Fruit fly (Drosophila melanogaster) whole organism, embryonic: ENCODE measurements around the gene Ifrd1.

Source experiments
- Atf-2 ChIP-seq: fragments of 200-800 bp; sonication (Bioruptor generic); optimal IDR thresholded peaks from 2 replicates; lab custom pipeline; 2016; ENCODE audit warnings: missing biosample characterization, missing genetic modification characterization
- CG10267 ChIP-seq: fragments of 200-800 bp; sonication (Bioruptor generic); optimal IDR thresholded peaks from 2 replicates; lab custom pipeline; 2018; ENCODE audit warnings: missing biosample characterization, mild to moderate bottlenecking, missing genetic modification characterization, moderate library complexity
- CG10321 ChIP-seq: fragments of 200-800 bp; sonication (Bioruptor generic); IDR thresholded peaks from 2 replicates; pipeline ENCODE4 v1.3.6; 2022; ENCODE audit warnings: missing biosample characterization, missing genetic modification characterization
- CG10565 ChIP-seq: fragments of 200-800 bp; sonication (Bioruptor generic); optimal IDR thresholded peaks from 3 replicates; lab custom pipeline; 2016; ENCODE audit warnings: missing biosample characterization, mild to moderate bottlenecking, missing genetic modification characterization
- CG10654 ChIP-seq: fragments of 200-800 bp; sonication (Bioruptor generic); optimal IDR thresholded peaks from 2 replicates; lab custom pipeline; 2016; ENCODE audit warnings: missing biosample characterization, missing genetic modification characterization
- CG13287 ChIP-seq: fragments of 200-800 bp; sonication (Bioruptor generic); IDR thresholded peaks from 2 replicates; pipeline ENCODE4 v1.3.6; 2022; ENCODE audit warnings: missing biosample characterization, missing genetic modification characterization; ENCODE audit not compliant: partially characterized antibody
- CG13894 ChIP-seq: fragments of 200-800 bp; sonication (Bioruptor generic); optimal IDR thresholded peaks from 3 replicates; lab custom pipeline; 2018; ENCODE audit warnings: missing biosample characterization, mild to moderate bottlenecking, missing genetic modification characterization, moderate library complexity
- CG14860 ChIP-seq: fragments of 200-800 bp; sonication (Bioruptor generic); IDR thresholded peaks from 3 replicates; pipeline ENCODE4 v1.3.6; 2022; ENCODE audit warnings: missing biosample characterization, missing genetic modification characterization; ENCODE audit not compliant: partially characterized antibody
- CG17385 ChIP-seq: fragments of 200-800 bp; sonication (Bioruptor generic); optimal IDR thresholded peaks from 3 replicates; lab custom pipeline; 2018; ENCODE audit warnings: missing biosample characterization, mild to moderate bottlenecking, missing genetic modification characterization
- CG17568 ChIP-seq: fragments of 200-800 bp; sonication (Bioruptor generic); optimal IDR thresholded peaks from 2 replicates; lab custom pipeline; 2018; ENCODE audit warnings: missing biosample characterization, mild to moderate bottlenecking, missing genetic modification characterization, moderate library complexity
- CG18011 ChIP-seq: fragments of 200-800 bp; sonication (Bioruptor generic); optimal IDR thresholded peaks from 2 replicates; lab custom pipeline; 2017; ENCODE audit warnings: missing biosample characterization, missing genetic modification characterization, mild to moderate bottlenecking, moderate library complexity, missing genotype
- CG18619 ChIP-seq: fragments of 200-800 bp; sonication (Bioruptor generic); optimal IDR thresholded peaks from 3 replicates; lab custom pipeline; 2017; ENCODE audit warnings: missing biosample characterization, mild to moderate bottlenecking, missing genetic modification characterization
- CG18764 ChIP-seq: fragments of 200-800 bp; sonication (Bioruptor generic); optimal IDR thresholded peaks from 3 replicates; lab custom pipeline; 2016; ENCODE audit warnings: missing biosample characterization, missing genetic modification characterization
- CG30403 ChIP-seq: fragments of 200-800 bp; sonication (Bioruptor generic); optimal IDR thresholded peaks from 3 replicates; lab custom pipeline; 2016; ENCODE audit warnings: missing biosample characterization, missing genetic modification characterization
- CG31441 ChIP-seq: fragments of 200-800 bp; sonication (Bioruptor generic); IDR thresholded peaks from 2 replicates; pipeline ENCODE4 v1.3.6; 2022; ENCODE audit warnings: missing biosample characterization, missing genetic modification characterization
- CG32772 ChIP-seq: fragments of 200-800 bp; sonication (Bioruptor generic); IDR thresholded peaks from 2 replicates; pipeline ENCODE4 v1.3.6; 2022; ENCODE audit warnings: missing biosample characterization, missing genetic modification characterization
- CG34224 ChIP-seq: fragments of 200-800 bp; sonication (Bioruptor generic); IDR thresholded peaks from 3 replicates; pipeline ENCODE4 v1.3.6; 2022; ENCODE audit warnings: missing biosample characterization, missing genetic modification characterization; ENCODE audit not compliant: partially characterized antibody
- CG6254 ChIP-seq: fragments of 200-800 bp; sonication (Bioruptor generic); optimal IDR thresholded peaks from 3 replicates; lab custom pipeline; 2017; ENCODE audit warnings: mild to moderate bottlenecking, missing biosample characterization, missing genetic modification reagents, missing genetic modification characterization
- CG6765 ChIP-seq: fragments of 200-800 bp; sonication (Bioruptor generic); optimal IDR thresholded peaks from 3 replicates; lab custom pipeline; 2017; ENCODE audit warnings: missing biosample characterization, mild to moderate bottlenecking, missing genetic modification characterization
- CG7745 ChIP-seq: fragments of 200-800 bp; sonication (Bioruptor generic); optimal IDR thresholded peaks from 2 replicates; lab custom pipeline; 2018; ENCODE audit warnings: missing biosample characterization, mild to moderate bottlenecking, missing genetic modification characterization, moderate library complexity
- CG9727 ChIP-seq: fragments of 200-800 bp; sonication (Bioruptor generic); optimal IDR thresholded peaks from 3 replicates; lab custom pipeline; 2017; ENCODE audit warnings: missing biosample characterization, mild to moderate bottlenecking, missing genetic modification characterization
- CG9817 ChIP-seq: fragments of 200-800 bp; sonication (Bioruptor generic); optimal IDR thresholded peaks from 2 replicates; lab custom pipeline; 2018; ENCODE audit warnings: missing biosample characterization, mild to moderate bottlenecking, missing genetic modification characterization, moderate library complexity
- Chrac-16 ChIP-seq: fragments of 200-800 bp; sonication (Bioruptor generic); optimal IDR thresholded peaks from 3 replicates; lab custom pipeline; 2016; ENCODE audit warnings: missing biosample characterization, missing genetic modification characterization
- Dad ChIP-seq: fragments of 200-800 bp; sonication (Bioruptor generic); optimal IDR thresholded peaks from 3 replicates; lab custom pipeline; 2016; ENCODE audit warnings: missing biosample characterization, missing genetic modification characterization
- E2f2 ChIP-seq: fragments of 200-800 bp; sonication (Bioruptor generic); IDR thresholded peaks from 2 replicates; pipeline ENCODE4 v1.3.6; 2022; ENCODE audit warnings: missing biosample characterization, missing genetic modification characterization
- Hmx ChIP-seq: fragments of 200-800 bp; sonication (Bioruptor generic); optimal IDR thresholded peaks from 2 replicates; lab custom pipeline; 2016; ENCODE audit warnings: missing biosample characterization, missing genetic modification characterization
- Hr51 ChIP-seq, 2 experiments: fragments of 200-800 bp; sonication (Bioruptor generic); optimal IDR thresholded peaks; 2 replicates in 1 of 2; 3 replicates in 1 of 2; lab custom pipeline; 2016 to 2018; ENCODE audit warnings: missing biosample characterization in 2 of 2, missing genetic modification characterization in 2 of 2, mild to moderate bottlenecking in 1 of 2, moderate library complexity in 1 of 2
- Hr78 ChIP-seq, 2 experiments: fragments of 200-800 bp in 1 of 2; fragments of >200 bp in 1 of 2; sonication (Bioruptor generic) in 1 of 2; optimal IDR thresholded peaks; 2 replicates each; lab custom pipeline; 2017 to 2019; ENCODE audit warnings: missing biosample characterization in 2 of 2, missing genetic modification characterization in 2 of 2, mild to moderate bottlenecking in 1 of 2, moderate library complexity in 1 of 2
- MTF-1 ChIP-seq: fragments of 200-800 bp; sonication (Bioruptor generic); optimal IDR thresholded peaks from 2 replicates; lab custom pipeline; 2018; ENCODE audit warnings: missing biosample characterization, mild to moderate bottlenecking, missing genetic modification characterization, borderline replicate concordance
- Mrtf ChIP-seq: fragments of 200-800 bp; sonication (Bioruptor generic); IDR thresholded peaks from 3 replicates; pipeline ENCODE4 v1.3.6; 2022; ENCODE audit warnings: missing biosample characterization, missing genetic modification characterization
- Scr ChIP-seq: fragments of 200-800 bp; sonication (Bioruptor generic); IDR thresholded peaks from 2 replicates; pipeline ENCODE4 v1.3.6; 2022; ENCODE audit warnings: missing biosample characterization, missing genetic modification characterization; ENCODE audit not compliant: partially characterized antibody
- Sry-δ ChIP-seq: fragments of 200-800 bp; sonication (Bioruptor generic); optimal IDR thresholded peaks from 2 replicates; lab custom pipeline; 2016; ENCODE audit warnings: missing biosample characterization, missing genetic modification characterization
- Trl ChIP-seq, 3 experiments: fragments of >200 bp in 2 of 3; fragments of 200-800 bp in 1 of 3; sonication (Bioruptor generic) in 1 of 3; optimal IDR thresholded peaks; 2 replicates in 1 of 3; 3 replicates in 2 of 3; lab custom pipeline; 2016 to 2017; ENCODE audit warnings: missing biosample characterization in 1 of 3, missing genetic modification characterization in 1 of 3
- bigmax ChIP-seq: fragments of 200-800 bp; sonication (Bioruptor generic); optimal IDR thresholded peaks from 2 replicates; lab custom pipeline; 2018; ENCODE audit warnings: missing biosample characterization, mild to moderate bottlenecking, missing genetic modification characterization
- chm ChIP-seq: fragments of 200-800 bp; sonication (Bioruptor generic); IDR thresholded peaks from 2 replicates; pipeline ENCODE4 v1.3.6; 2022; ENCODE audit warnings: missing biosample characterization, missing genetic modification characterization
- disco-r ChIP-seq: fragments of 200-800 bp; sonication (Bioruptor generic); optimal IDR thresholded peaks from 2 replicates; lab custom pipeline; 2016; ENCODE audit warnings: missing biosample characterization, missing genetic modification characterization
- dmrt99B ChIP-seq: fragments of 200-800 bp; sonication (Bioruptor generic); optimal IDR thresholded peaks from 2 replicates; lab custom pipeline; 2018; ENCODE audit warnings: missing biosample characterization, mild to moderate bottlenecking, missing genetic modification characterization, moderate library complexity
- exex ChIP-seq: fragments of 200-800 bp; sonication (Bioruptor generic); optimal IDR thresholded peaks from 4 replicates; lab custom pipeline; 2018; ENCODE audit warnings: missing biosample characterization, mild to moderate bottlenecking, missing genetic modification characterization, moderate library complexity
- gro ChIP-seq: fragments of 200-800 bp; sonication (Bioruptor generic); optimal IDR thresholded peaks from 2 replicates; lab custom pipeline; 2016; ENCODE audit warnings: missing biosample characterization, missing genetic modification characterization
- lbe ChIP-seq: fragments of 200-800 bp; sonication (Bioruptor generic); optimal IDR thresholded peaks from 2 replicates; lab custom pipeline; 2016; ENCODE audit warnings: missing biosample characterization, mild to moderate bottlenecking, missing genetic modification characterization
- lola ChIP-seq, 3 experiments: fragments of >200 bp in 2 of 3; fragments of 200-800 bp in 1 of 3; sonication (Bioruptor generic) in 1 of 3; optimal IDR thresholded peaks; 2 replicates each; lab custom pipeline; 2017 to 2019; ENCODE audit warnings: missing biosample characterization in 3 of 3, missing genetic modification characterization in 3 of 3, mild to moderate bottlenecking in 1 of 3, moderate library complexity in 1 of 3
- maf-S ChIP-seq: fragments of 200-800 bp; sonication (Bioruptor generic); optimal IDR thresholded peaks from 2 replicates; lab custom pipeline; 2016; ENCODE audit warnings: missing biosample characterization, missing genetic modification characterization
- nau ChIP-seq: fragments of 200-800 bp; sonication (Bioruptor generic); optimal IDR thresholded peaks from 3 replicates; lab custom pipeline; 2017; ENCODE audit warnings: missing biosample characterization, mild to moderate bottlenecking, missing genetic modification characterization, missing genetic modification reagents
- phol ChIP-seq: fragments of 200-800 bp; sonication (Bioruptor generic); optimal IDR thresholded peaks from 3 replicates; lab custom pipeline; 2018; ENCODE audit warnings: missing biosample characterization, mild to moderate bottlenecking, missing genetic modification characterization, moderate library complexity
- pnt ChIP-seq: fragments of 200-800 bp; sonication (Bioruptor generic); optimal IDR thresholded peaks from 3 replicates; lab custom pipeline; 2016; ENCODE audit warnings: missing biosample characterization, missing genetic modification characterization
- pum ChIP-seq: fragments of 200-800 bp; sonication (Bioruptor generic); optimal IDR thresholded peaks from 2 replicates; lab custom pipeline; 2016; ENCODE audit warnings: missing biosample characterization, missing genetic modification characterization
- ro ChIP-seq: fragments of 200-800 bp; sonication (Bioruptor generic); IDR thresholded peaks from 2 replicates; pipeline ENCODE4 v1.3.6; 2022; ENCODE audit warnings: missing biosample characterization, missing genetic modification characterization
- scrt ChIP-seq: fragments of 200-800 bp; sonication (Bioruptor generic); optimal IDR thresholded peaks from 2 replicates; lab custom pipeline; 2018; ENCODE audit warnings: missing biosample characterization, mild to moderate bottlenecking, missing genetic modification characterization, moderate library complexity
- yki ChIP-seq: fragments of >200 bp; optimal IDR thresholded peaks from 3 replicates; lab custom pipeline; 2018

Ifrd1 gene

DNA sequence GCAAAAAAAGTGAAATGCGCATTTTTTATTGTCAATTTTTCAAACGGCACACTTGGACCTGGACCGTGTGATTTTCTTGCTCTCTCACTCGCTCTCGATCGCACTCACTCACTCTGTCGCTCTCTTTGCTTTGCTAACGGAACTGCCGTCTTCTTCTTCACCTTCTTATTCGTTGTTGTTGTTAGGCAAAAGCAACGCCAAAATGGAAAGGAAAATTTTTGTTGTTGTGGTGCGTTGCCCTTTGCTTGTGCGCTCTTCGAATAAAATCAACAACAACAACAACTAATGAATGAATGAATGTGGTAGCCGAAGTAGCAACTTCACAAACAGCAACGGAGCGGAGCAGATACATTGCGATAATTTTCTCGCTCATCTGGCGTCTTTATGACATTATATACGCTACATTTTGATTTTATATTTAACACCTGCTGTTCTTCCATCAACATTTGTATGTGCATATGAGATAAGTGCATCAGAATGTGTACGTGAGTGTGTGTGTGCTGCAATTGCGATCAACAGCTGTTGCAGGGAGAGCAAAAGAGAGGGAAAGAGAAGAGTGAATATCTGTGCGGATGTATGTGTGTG, 14.7 kb upstream of the Ifrd1 start (continued):
- TF ChIP-seq exex (tag; lab: Kevin White, UChicago) (no peak), Sry-δ (GFP tag; lab: Kevin White, UChicago) (no peak), CG7745 (tag; lab: Kevin White, UChicago) (no peak), disco-r (GFP tag; lab: Kevin White, UChicago) (no peak), Trl (optimal IDR thresholded peaks at IDR 0.05; lab: Kevin White, UChicago) (peak; percentile 70 to 86), Trl (GFP tag; optimal IDR thresholded peaks at IDR 0.05; lab: Kevin White, UChicago) (no peak), Mrtf (no peak), Chrac-16 (GFP tag; lab: Kevin White, UChicago) (no peak), CG34224 (GFP tag; lab: Robert Waterston, UW) (peak; percentile 45; the same call in 2 of the 3 replicates), CG17568 (GFP tag; lab: Kevin White, UChicago) (no peak), CG14860 (GFP tag; lab: Robert Waterston, UW) (no peak), CG10565 (GFP tag; lab: Kevin White, UChicago) (no peak), pnt (GFP tag; lab: Kevin White, UChicago) (no peak), CG18011 (GFP tag; lab: Kevin White, UChicago) (no peak), CG17385 (GFP tag; lab: Kevin White, UChicago) (peak; percentile 90), dmrt99B (no peak), CG13287 (GFP tag; lab: Robert Waterston, UW) (no peak; the same call in 1 of the 2 replicates), Scr (GFP tag; lab: Robert Waterston, UW) (no peak), chm (0 out of 2 replicates have a peak, but pooled peaks have one; percentile 14), CG6254 (GFP tag; lab: Kevin White, UChicago) (no peak), Hmx (GFP tag; lab: Kevin White, UChicago) (no peak), CG10654 (GFP tag; lab: Kevin White, UChicago) (no peak), yki (no peak), CG10267 (no peak), MTF-1 (no peak), CG18764 (no peak), nau (GFP tag; lab: Kevin White, UChicago) (peak; percentile 24), CG9727 (GFP tag; lab: Kevin White, UChicago) (no peak), phol (tag; lab: Kevin White, UChicago) (no peak), Atf-2 (GFP tag; lab: Kevin White, UChicago) (no peak), CG30403 (GFP tag; lab: Kevin White, UChicago) (no peak), bigmax (GFP tag; lab: Kevin White, UChicago) (no peak), CG13894 (no peak), gro (GFP tag; lab: Kevin White, UChicago) (no peak), ro (GFP tag; lab: Robert Waterston, UW) (no peak), Hr51 (GFP tag; optimal IDR thresholded peaks at IDR 0.05; lab: Kevin White, UChicago) (no peak), lola (GFP tag; optimal IDR thresholded peaks at IDR 0.05; lab: Kevin White, UChicago) (no peak), CG6765 (GFP tag; lab: Kevin White, UChicago) (no peak), CG31441 (GFP tag; lab: Robert Waterston, UW) (no peak), pum (GFP tag; lab: Kevin White, UChicago) (no peak), E2f2 (GFP tag; lab: Robert Waterston, UW) (no peak), maf-S (GFP tag; lab: Kevin White, UChicago) (no peak), scrt (no peak), CG9817 (tag; lab: Kevin White, UChicago) (no peak), Hr78 (GFP tag; optimal IDR thresholded peaks at IDR 0.05; lab: Kevin White, UChicago) (no peak), CG18619 (no peak), Dad (no peak), CG10321 (GFP tag; lab: Robert Waterston, UW) (no peak), CG32772 (no peak), lbe (GFP tag; lab: Kevin White, UChicago) (peak; percentile 52)
